Fruit fly (Drosophila melanogaster) whole organism, adult: ENCODE results near the gene CG3552.

Experiments used
- cic ChIP-seq: fragments of 200-800 bp; sonication (Bioruptor generic); optimal IDR thresholded peaks from 2 replicates; lab custom pipeline; 2017; ENCODE audit warnings: missing biosample characterization, mild to moderate bottlenecking, missing genetic modification characterization, moderate library complexity
- kay ChIP-seq: fragments of 200-800 bp; sonication (Bioruptor generic); peaks from one replicate; lab custom pipeline; 2016; ENCODE audit warnings: missing biosample characterization, missing genetic modification characterization, borderline replicate concordance
- pad ChIP-seq: fragments of 200-800 bp; sonication (Bioruptor generic); optimal IDR thresholded peaks from 3 replicates; lab custom pipeline; 2017; ENCODE audit warnings: missing biosample characterization, missing genetic modification characterization, mild to moderate bottlenecking, moderate library complexity, missing genetic modification reagents
- toe ChIP-seq: fragments of 200-800 bp; sonication (Bioruptor generic); optimal IDR thresholded peaks from 2 replicates; lab custom pipeline; 2016; ENCODE audit warnings: missing biosample characterization, missing genetic modification characterization

DNA sequence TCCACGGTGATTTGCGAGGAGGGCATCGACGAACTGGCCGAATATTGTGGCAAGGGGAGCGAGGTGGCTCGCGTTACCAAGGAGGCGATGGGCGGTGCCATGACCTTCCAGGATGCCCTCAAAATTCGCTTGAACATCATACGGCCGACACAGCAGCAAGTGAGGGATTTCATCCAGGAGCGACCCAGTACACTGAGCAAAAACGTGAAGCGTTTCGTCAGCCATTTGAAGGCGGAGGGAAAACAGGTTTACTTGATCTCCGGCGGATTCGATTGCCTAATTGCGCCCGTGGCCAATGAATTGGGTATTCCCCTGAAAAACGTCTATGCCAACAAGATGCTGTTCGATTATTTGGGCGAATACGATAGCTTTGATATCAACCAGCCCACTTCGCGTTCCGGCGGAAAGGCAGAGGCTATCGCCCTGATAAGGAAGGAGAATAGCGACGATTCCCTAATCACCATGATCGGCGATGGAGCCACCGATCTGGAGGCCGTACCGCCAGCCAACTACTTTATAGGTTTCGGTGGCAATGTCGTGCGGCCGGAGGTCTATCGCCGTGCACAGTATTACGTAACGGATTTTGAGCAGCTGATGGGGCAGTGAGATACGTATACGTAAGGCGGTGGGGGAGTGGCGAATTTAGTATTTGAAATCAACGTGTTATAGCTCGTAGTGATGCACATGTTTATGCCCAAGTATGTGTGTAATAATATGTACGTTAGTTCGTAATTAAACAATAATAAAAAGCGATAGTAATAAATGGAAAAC, 32.2 kb upstream of the CG3552 start:
- TF ChIP-seq cic (GFP tag; lab: Kevin White, UChicago): peak; percentile 77
- TF ChIP-seq kay (GFP tag; lab: Kevin White, UChicago): no peak
- no peak for TF ChIP-seq toe (GFP tag; lab: Kevin White, UChicago)
- TF ChIP-seq pad (GFP tag; lab: Kevin White, UChicago): no peak
